Worm (Caenorhabditis elegans) whole organism, young adult: Measurements from ENCODE around the gene fbxb-88.

ENCODE experiments used
- F57A8.1 ChIP-seq: fragments of 200-800 bp; sonication (Bioruptor generic); optimal IDR thresholded peaks from 2 replicates; lab custom pipeline; 2018; ENCODE audit warnings: mild to moderate bottlenecking, missing genetic modification characterization, moderate library complexity, missing compliant biosample characterization
- ama-1 ChIP-seq, 3 experiments: fragments of 150-350 bp in 1 of 3; sonication (generic microtip) in 2 of 3; optimal IDR thresholded peaks; 2 replicates each; lab custom pipeline; 2014 to 2018; ENCODE audit warnings: missing biosample characterization in 2 of 3, missing genetic modification characterization in 2 of 3, missing genetic modification reagents in 2 of 3
- attf-3 ChIP-seq: fragments of 200-800 bp; sonication (Bioruptor generic); conservative IDR thresholded peaks from 2 replicates; pipeline ENCODE4 v1.3.6; 2022; ENCODE audit warnings: missing genetic modification reagents, missing genetic modification characterization, missing compliant biosample characterization
- cebp-1 ChIP-seq, 2 experiments: fragments of 200-800 bp in 1 of 2; sonication (Bioruptor generic) in 1 of 2; sonication (generic microtip) in 1 of 2; IDR thresholded peaks in 1 of 2; optimal IDR thresholded peaks in 1 of 2; 2 replicates each; pipeline versions ENCODE4 v1.3.6 to Lab custom; 2017 to 2022; ENCODE audit warnings: missing compliant biosample characterization in 2 of 2, missing genetic modification characterization in 2 of 2, mild to moderate bottlenecking in 1 of 2, missing genetic modification reagents in 1 of 2, moderate library complexity in 1 of 2
- nfyb-1 ChIP-seq: fragments of 200-800 bp; sonication (Bioruptor generic); IDR thresholded peaks from 2 replicates; pipeline ENCODE4 v1.3.6; 2022; ENCODE audit warnings: missing genetic modification reagents, missing genetic modification characterization, missing compliant biosample characterization
- pha-4 ChIP-seq: fragments of 150-350 bp; sonication (generic microtip); optimal IDR thresholded peaks from 2 replicates; lab custom pipeline; 2014; ENCODE audit warnings: missing biosample characterization, missing genetic modification reagents, missing genetic modification characterization
- tlf-1 ChIP-seq: fragments of 200-800 bp; sonication (Bioruptor generic); optimal IDR thresholded peaks from 2 replicates; lab custom pipeline; 2018; ENCODE audit warnings: mild to moderate bottlenecking, missing genetic modification characterization, missing compliant biosample characterization
- zim-3 ChIP-seq: sonication (generic microtip); optimal IDR thresholded peaks from 2 replicates; lab custom pipeline; 2017; ENCODE audit warnings: mild to moderate bottlenecking, missing genetic modification characterization, moderate library complexity, missing compliant biosample characterization

- TF ChIP-seq pha-4 (no peak), zim-3 (tag; lab: Kevin White, UChicago) (no peak), tlf-1 (no peak), ama-1 (optimal IDR thresholded peaks at IDR 0.05; lab: Kevin White, UChicago) (no peak), ama-1 (GFP tag; optimal IDR thresholded peaks at IDR 0.05; lab: Kevin White, UChicago) (no peak), nfyb-1 (no peak), cebp-1 (GFP tag; IDR thresholded peaks at IDR 0.05; lab: Robert Waterston, UW) (no peak), cebp-1 (tag; optimal IDR thresholded peaks at IDR 0.05; lab: Kevin White, UChicago) (no peak), attf-3 (GFP tag; lab: Robert Waterston, UW) (no peak), F57A8.1 (GFP tag; lab: Kevin White, UChicago) (no peak)
Observed at ce11 chrII:4873029-4873428, 45.3 kb upstream of the fbxb-88 start, which contains the start of gene col-73.
